Worm (Caenorhabditis elegans): ENCODE results near the gene cdc-48.2.

ce11 chrII:8128273-8129039 lies 9.8 kb upstream of the cdc-48.2 start:
- TF ChIP-seq nhr-12 (tag; optimal IDR thresholded peaks at IDR 0.05) = no peak
- peak; percentile 30 for TF ChIP-seq nhr-11 (tag; optimal IDR thresholded peaks at IDR 0.05)
- no peak for TF ChIP-seq ceh-63 (GFP tag; optimal IDR thresholded peaks at IDR 0.05)
- TF ChIP-seq elt-2 (tag; optimal IDR thresholded peaks at IDR 0.05) = peak; percentile 17
- no peak for TF ChIP-seq snpc-4 (tag; optimal IDR thresholded peaks at IDR 0.05)
- no peak for TF ChIP-seq unc-62 (GFP tag; optimal IDR thresholded peaks at IDR 0.05)

All from whole organism, L1 larva.